Fruit fly (Drosophila melanogaster): ENCODE results near the gene Ubr3.

Gene Ubr3

dm6 chrX:7935798-7936572 is at the start of gene Ubr3:
Gene Ubr3, plus strand, starts transcription at chrX:7935896.
- no peak for TF ChIP-seq psq (optimal IDR thresholded peaks at IDR 0.05)
- TF ChIP-seq Dll (optimal IDR thresholded peaks at IDR 0.05) = no peak
- TF ChIP-seq EcR (GFP tag; optimal IDR thresholded peaks at IDR 0.05) = no peak
- TF ChIP-seq pan (optimal IDR thresholded peaks at IDR 0.05) = no peak
- no peak for TF ChIP-seq CG8478 (optimal IDR thresholded peaks at IDR 0.05)
- no peak for TF ChIP-seq usp (GFP tag; optimal IDR thresholded peaks at IDR 0.05)

dm6 chrX:7888386-7889024 is 47.2 kb upstream of the Ubr3 start, which contains the start of gene Acat1:
Gene Acat1, minus strand, starts transcription at chrX:7888785.
- TF ChIP-seq psq (optimal IDR thresholded peaks at IDR 0.05) (no peak), Dll (optimal IDR thresholded peaks at IDR 0.05) (no peak), pan (optimal IDR thresholded peaks at IDR 0.05) (no peak), usp (GFP tag; optimal IDR thresholded peaks at IDR 0.05) (no peak), EcR (GFP tag; optimal IDR thresholded peaks at IDR 0.05) (no peak), CG8478 (optimal IDR thresholded peaks at IDR 0.05) (no peak)

- no peak for TF ChIP-seq CG8478 (optimal IDR thresholded peaks at IDR 0.05)
- no peak for TF ChIP-seq psq (optimal IDR thresholded peaks at IDR 0.05)
- no peak for TF ChIP-seq pan (optimal IDR thresholded peaks at IDR 0.05)
- no peak for TF ChIP-seq Dll (optimal IDR thresholded peaks at IDR 0.05)
- no peak for TF ChIP-seq EcR (GFP tag; optimal IDR thresholded peaks at IDR 0.05)
- TF ChIP-seq usp (GFP tag; optimal IDR thresholded peaks at IDR 0.05) = no peak
Measured at dm6 chrX:7891596-7892538, 43.8 kb upstream of the Ubr3 start, which contains the start of gene Nek2. Gene Nek2, minus strand, starts transcription at chrX:7891646.

- no peak for TF ChIP-seq pan (optimal IDR thresholded peaks at IDR 0.05)
- TF ChIP-seq psq (optimal IDR thresholded peaks at IDR 0.05) = no peak
- TF ChIP-seq Dll (optimal IDR thresholded peaks at IDR 0.05) = no peak
- no peak for TF ChIP-seq usp (GFP tag; optimal IDR thresholded peaks at IDR 0.05)
- no peak for TF ChIP-seq CG8478 (optimal IDR thresholded peaks at IDR 0.05)
- TF ChIP-seq EcR (GFP tag; optimal IDR thresholded peaks at IDR 0.05) = no peak
Measured at dm6 chrX:7892539-7892899, 43.2 kb upstream of the Ubr3 start.

dm6 chrX:7893411-7894122 is 42.1 kb upstream of the Ubr3 start, which contains the start of the genes CG45089, ND-MNLL and p115:
Gene CG45089, minus strand, starts transcription at chrX:7893798.
Gene ND-MNLL, minus strand, starts transcription at chrX:7893798.
Gene p115, plus strand, starts transcription at chrX:7894031.
- no peak for TF ChIP-seq EcR (GFP tag; optimal IDR thresholded peaks at IDR 0.05)

dm6 chrX:7900659-7901058 is 35.0 kb upstream of the Ubr3 start:
- TF ChIP-seq usp (GFP tag; optimal IDR thresholded peaks at IDR 0.05) (no peak), Dll (optimal IDR thresholded peaks at IDR 0.05) (no peak), pan (optimal IDR thresholded peaks at IDR 0.05) (no peak), EcR (GFP tag; optimal IDR thresholded peaks at IDR 0.05) (no peak), CG8478 (optimal IDR thresholded peaks at IDR 0.05) (no peak), psq (optimal IDR thresholded peaks at IDR 0.05) (no peak)

- TF ChIP-seq usp (GFP tag; optimal IDR thresholded peaks at IDR 0.05) = no peak
- no peak for TF ChIP-seq CG8478 (optimal IDR thresholded peaks at IDR 0.05)
- no peak for TF ChIP-seq psq (optimal IDR thresholded peaks at IDR 0.05)
- no peak for TF ChIP-seq EcR (GFP tag; optimal IDR thresholded peaks at IDR 0.05)
- no peak for TF ChIP-seq Dll (optimal IDR thresholded peaks at IDR 0.05)
- TF ChIP-seq pan (optimal IDR thresholded peaks at IDR 0.05) = no peak
Measured at dm6 chrX:7901153-7902038, 34.3 kb upstream of the Ubr3 start, which contains the start of the genes RpS6 and bys. Gene RpS6, minus strand, starts transcription at chrX:7901331. Gene bys, plus strand, starts transcription at chrX:7901880.

dm6 chrX:7908239-7909068 is 27.2 kb upstream of the Ubr3 start, which contains the start of the genes dpr14 and spidey:
Gene dpr14, minus strand, starts transcription at chrX:7908286.
Gene spidey, plus strand, starts transcription at chrX:7908931.
- TF ChIP-seq usp (GFP tag; optimal IDR thresholded peaks at IDR 0.05) (no peak), psq (optimal IDR thresholded peaks at IDR 0.05) (no peak), Dll (optimal IDR thresholded peaks at IDR 0.05) (no peak), CG8478 (optimal IDR thresholded peaks at IDR 0.05) (no peak), pan (optimal IDR thresholded peaks at IDR 0.05) (no peak), EcR (GFP tag; optimal IDR thresholded peaks at IDR 0.05) (no peak)

dm6 chrX:7909069-7909389 is 26.7 kb upstream of the Ubr3 start:
- no peak for TF ChIP-seq pan (optimal IDR thresholded peaks at IDR 0.05)
- TF ChIP-seq usp (GFP tag; optimal IDR thresholded peaks at IDR 0.05) = no peak
- no peak for TF ChIP-seq CG8478 (optimal IDR thresholded peaks at IDR 0.05)
- TF ChIP-seq EcR (GFP tag; optimal IDR thresholded peaks at IDR 0.05) = no peak
- no peak for TF ChIP-seq Dll (optimal IDR thresholded peaks at IDR 0.05)
- no peak for TF ChIP-seq psq (optimal IDR thresholded peaks at IDR 0.05)

Data from whole organism.